Worm (Caenorhabditis elegans): ENCODE measurements around the gene dpy-9.

The dpy-9 gene

ce11 chrIV:291851-292367 is 32.9 kb upstream of the dpy-9 start (continued):
- TF ChIP-seq unc-62 (GFP tag; optimal IDR thresholded peaks at IDR 0.05) (peak; percentile 20), nhr-120 (GFP tag; IDR thresholded peaks at IDR 0.05) (no peak), hlh-26 (GFP tag; conservative IDR thresholded peaks at IDR 0.05) (no peak), repo-1 (tag; optimal IDR thresholded peaks at IDR 0.05) (peak; percentile 68), tbp1 (GFP tag; optimal IDR thresholded peaks at IDR 0.05) (peak; percentile 34), hsf-1 (GFP tag; IDR thresholded peaks at IDR 0.05) (no peak), egl-18 (GFP tag; IDR thresholded peaks at IDR 0.05) (no peak), nhr-80 (tag; optimal IDR thresholded peaks at IDR 0.05) (peak; percentile 80), snpc-1.1 (tag; optimal IDR thresholded peaks at IDR 0.05; ENCODE audit: insufficient read depth) (no peak), tlf-1 (GFP tag; optimal IDR thresholded peaks at IDR 0.05) (peak; percentile 49), F57A8.1 (GFP tag; optimal IDR thresholded peaks at IDR 0.05) (no peak), madf-10 (tag; optimal IDR thresholded peaks at IDR 0.05) (peak; percentile 45), rpc-1 (optimal IDR thresholded peaks at IDR 0.05) (no peak), rpc-1 (tag; optimal IDR thresholded peaks at IDR 0.05) (no peak), mcd-1 (GFP tag; IDR thresholded peaks at IDR 0.05) (peak; percentile 4; the same call in 1 of the 2 replicates), snpc-3.4 (tag; optimal IDR thresholded peaks at IDR 0.05) (no peak), nfyb-1 (GFP tag; IDR thresholded peaks at IDR 0.05) (no peak), let-607 (tag; optimal IDR thresholded peaks at IDR 0.05) (peak; percentile 41 to 66), C17E4.6 (GFP tag; IDR thresholded peaks at IDR 0.05) (no peak), die-1 (tag; optimal IDR thresholded peaks at IDR 0.05) (no peak), atf-7 (tag; optimal IDR thresholded peaks at IDR 0.05) (peak; percentile 79)

- TF ChIP-seq lin-35 (GFP tag; optimal IDR thresholded peaks at IDR 0.05) (peak in 1 of 3 experiments; percentile 36), tbp1 (GFP tag; optimal IDR thresholded peaks at IDR 0.05) (no peak)
Observed at ce11 chrIV:291356-291755, 32.4 kb upstream of the dpy-9 start, which contains the start of gene T21D12.7. Gene T21D12.7 (minus strand): TSS chrIV:291456.

ce11 chrIV:290387-290786 is 31.4 kb upstream of the dpy-9 start:
- TF ChIP-seq mes-4 (tag; optimal IDR thresholded peaks at IDR 0.05), result no peak
- no peak for TF ChIP-seq efl-1 (GFP tag; optimal IDR thresholded peaks at IDR 0.05)
- TF ChIP-seq F33H1.4 (GFP tag; IDR thresholded peaks at IDR 0.05), result no peak
- no peak for TF ChIP-seq F57A8.1 (GFP tag; optimal IDR thresholded peaks at IDR 0.05)
- TF ChIP-seq ztf-6 (GFP tag; IDR thresholded peaks at IDR 0.05), result no peak
- TF ChIP-seq ets-4 (GFP tag; optimal IDR thresholded peaks at IDR 0.05), result no peak
- no peak for TF ChIP-seq let-526 (GFP tag; IDR thresholded peaks at IDR 0.05)
- TF ChIP-seq F23B12.7 (tag; optimal IDR thresholded peaks at IDR 0.05; ENCODE audit: insufficient read depth), result no peak
- TF ChIP-seq hlh-12 (tag; optimal IDR thresholded peaks at IDR 0.05), result no peak
- TF ChIP-seq zim-3 (tag; optimal IDR thresholded peaks at IDR 0.05), result no peak
- no peak for TF ChIP-seq aptf-3 (GFP tag; IDR thresholded peaks at IDR 0.05)
- TF ChIP-seq tbp1 (GFP tag; optimal IDR thresholded peaks at IDR 0.05), result no peak
- TF ChIP-seq snpc-3.4 (tag; optimal IDR thresholded peaks at IDR 0.05), result no peak
- TF ChIP-seq atf-7 (tag; optimal IDR thresholded peaks at IDR 0.05), result no peak
- TF ChIP-seq hsf-1 (GFP tag; IDR thresholded peaks at IDR 0.05), result no peak
- no peak for TF ChIP-seq repo-1 (tag; optimal IDR thresholded peaks at IDR 0.05)
- no peak for TF ChIP-seq madf-8 (GFP tag; conservative IDR thresholded peaks at IDR 0.05)
- TF ChIP-seq ztf-26 (tag; optimal IDR thresholded peaks at IDR 0.05), result no peak
- no peak for TF ChIP-seq ztf-25 (GFP tag; IDR thresholded peaks at IDR 0.05)
- no peak for TF ChIP-seq nhr-80 (tag; optimal IDR thresholded peaks at IDR 0.05)

All from whole organism, young adult.